Fruit fly (Drosophila melanogaster) whole organism, embryonic: ENCODE results near the gene CG33191.

ENCODE experiments used
- Atf3 ChIP-seq: fragments of 200-800 bp; sonication (Bioruptor generic); optimal IDR thresholded peaks from 3 replicates; lab custom pipeline; 2016; ENCODE audit warnings: missing biosample characterization, missing genetic modification characterization
- C15 ChIP-seq: fragments of 200-800 bp; sonication (Bioruptor generic); IDR thresholded peaks from 3 replicates; pipeline ENCODE4 v1.3.6; 2022; ENCODE audit warnings: missing biosample characterization, missing genetic modification characterization
- CG1233 ChIP-seq: fragments of 200-800 bp; sonication (Bioruptor generic); optimal IDR thresholded peaks from 4 replicates; lab custom pipeline; 2018; ENCODE audit warnings: missing biosample characterization, mild to moderate bottlenecking, missing genetic modification characterization
- CG12942 ChIP-seq: fragments of 200-800 bp; sonication (Bioruptor generic); optimal IDR thresholded peaks from 3 replicates; lab custom pipeline; 2016; ENCODE audit warnings: missing biosample characterization, missing genetic modification characterization
- CG13894 ChIP-seq: fragments of 200-800 bp; sonication (Bioruptor generic); optimal IDR thresholded peaks from 3 replicates; lab custom pipeline; 2018; ENCODE audit warnings: missing biosample characterization, mild to moderate bottlenecking, missing genetic modification characterization, moderate library complexity
- CG15073 ChIP-seq: fragments of 200-800 bp; sonication (Bioruptor generic); optimal IDR thresholded peaks from 2 replicates; lab custom pipeline; 2016; ENCODE audit warnings: missing biosample characterization, missing genetic modification characterization
- CG1529 ChIP-seq: fragments of 200-800 bp; sonication (Bioruptor generic); optimal IDR thresholded peaks from 3 replicates; lab custom pipeline; 2018; ENCODE audit warnings: missing biosample characterization, missing genetic modification characterization
- CG2712 ChIP-seq: fragments of 200-800 bp; optimal IDR thresholded peaks from 3 replicates; lab custom pipeline; 2019; ENCODE audit warnings: missing biosample characterization, mild to moderate bottlenecking, missing genetic modification characterization, moderate library complexity
- CG3163 ChIP-seq: fragments of 200-800 bp; sonication (Bioruptor generic); optimal IDR thresholded peaks from 3 replicates; lab custom pipeline; 2016; ENCODE audit warnings: missing biosample characterization, missing genetic modification characterization
- CG3281 ChIP-seq: fragments of 200-800 bp; sonication (Bioruptor generic); optimal IDR thresholded peaks from 3 replicates; lab custom pipeline; 2017; ENCODE audit warnings: missing biosample characterization, mild to moderate bottlenecking, missing genetic modification characterization
- CG33213 ChIP-seq: fragments of 200-800 bp; sonication (Bioruptor generic); optimal IDR thresholded peaks from 3 replicates; lab custom pipeline; 2016; ENCODE audit warnings: missing biosample characterization, missing genetic modification characterization
- CG34224 ChIP-seq: fragments of 200-800 bp; sonication (Bioruptor generic); IDR thresholded peaks from 3 replicates; pipeline ENCODE4 v1.3.6; 2022; ENCODE audit warnings: missing biosample characterization, missing genetic modification characterization; ENCODE audit not compliant: partially characterized antibody
- CG4360 ChIP-seq: fragments of 200-800 bp; sonication (Bioruptor generic); IDR thresholded peaks from 2 replicates; pipeline ENCODE4 v1.3.6; 2022; ENCODE audit warnings: missing biosample characterization, missing genetic modification characterization
- CG4404 ChIP-seq: fragments of 200-800 bp; sonication (Bioruptor generic); IDR thresholded peaks from 2 replicates; pipeline ENCODE4 v1.3.6; 2022; ENCODE audit warnings: missing biosample characterization, missing genetic modification characterization
- CG6272 ChIP-seq: fragments of 200-800 bp; sonication (Bioruptor generic); IDR thresholded peaks from 2 replicates; pipeline ENCODE4 v1.3.6; 2022; ENCODE audit warnings: missing biosample characterization, missing genetic modification characterization
- CHES-1-like ChIP-seq: fragments of 200-800 bp; sonication (Bioruptor generic); optimal IDR thresholded peaks from 2 replicates; lab custom pipeline; 2016; ENCODE audit warnings: missing biosample characterization, missing genetic modification characterization
- D ChIP-seq, 2 experiments: fragments of 200-800 bp in 1 of 2; fragments of >200 bp in 1 of 2; sonication (Bioruptor generic) in 1 of 2; optimal IDR thresholded peaks; 2 replicates in 1 of 2; 3 replicates in 1 of 2; lab custom pipeline; 2017; ENCODE audit warnings: mild to moderate bottlenecking in 1 of 2, missing biosample characterization in 1 of 2, missing genetic modification characterization in 1 of 2, missing genetic modification reagents in 1 of 2
- Dfd ChIP-seq, 2 experiments: fragments of >200 bp; optimal IDR thresholded peaks; 2 replicates each; lab custom pipeline; 2017; ENCODE audit warnings: missing biosample characterization in 2 of 2, missing genetic modification characterization in 2 of 2
- Drgx ChIP-seq: fragments of 200-800 bp; sonication (Bioruptor generic); IDR thresholded peaks from 2 replicates; pipeline ENCODE4 v1.3.6; 2022; ENCODE audit warnings: missing biosample characterization, missing genetic modification characterization
- Elba2 ChIP-seq: fragments of 200-800 bp; sonication (Bioruptor generic); optimal IDR thresholded peaks from 3 replicates; lab custom pipeline; 2016; ENCODE audit warnings: missing biosample characterization, missing genetic modification characterization
- H2.0 ChIP-seq: fragments of 200-800 bp; sonication (Bioruptor generic); IDR thresholded peaks from 2 replicates; pipeline ENCODE4 v1.3.6; 2022; ENCODE audit warnings: missing biosample characterization, missing genetic modification characterization
- Hmr ChIP-seq: fragments of 200-800 bp; sonication (Bioruptor generic); optimal IDR thresholded peaks from 3 replicates; lab custom pipeline; 2017; ENCODE audit warnings: mild to moderate bottlenecking, missing biosample characterization, missing genetic modification reagents, missing genetic modification characterization
- Lim3 ChIP-seq: fragments of 200-800 bp; sonication (Bioruptor generic); IDR thresholded peaks from 2 replicates; pipeline ENCODE4 v1.3.6; 2022; ENCODE audit warnings: missing biosample characterization, missing genetic modification characterization
- Med ChIP-seq: fragments of 200-800 bp; sonication (Bioruptor generic); peaks from one replicate; lab custom pipeline; 2016; ENCODE audit warnings: missing biosample characterization, missing genetic modification characterization, mild to moderate bottlenecking, inconsistent platforms, moderate library complexity
- Meics ChIP-seq: fragments of 200-800 bp; sonication (Bioruptor generic); optimal IDR thresholded peaks from 2 replicates; lab custom pipeline; 2017; ENCODE audit warnings: missing biosample characterization, mild to moderate bottlenecking, missing genetic modification characterization
- Myb ChIP-seq: fragments of 200-800 bp; sonication (Bioruptor generic); optimal IDR thresholded peaks from 2 replicates; lab custom pipeline; 2016; ENCODE audit warnings: missing biosample characterization, missing genetic modification characterization
- NK7.1 ChIP-seq: fragments of 200-800 bp; sonication (Bioruptor generic); optimal IDR thresholded peaks from 3 replicates; lab custom pipeline; 2016; ENCODE audit warnings: missing biosample characterization, missing genetic modification characterization
- NfI ChIP-seq: fragments of 200-800 bp; sonication (Bioruptor generic); optimal IDR thresholded peaks from 3 replicates; lab custom pipeline; 2018; ENCODE audit warnings: missing biosample characterization, mild to moderate bottlenecking, missing genetic modification characterization, moderate library complexity
- Opbp ChIP-seq: fragments of 200-800 bp; sonication (Bioruptor generic); IDR thresholded peaks from 3 replicates; pipeline ENCODE4 v1.3.6; 2022; ENCODE audit warnings: missing biosample characterization, missing genetic modification characterization; ENCODE audit not compliant: partially characterized antibody
- Sin3A ChIP-seq: fragments of >200 bp; optimal IDR thresholded peaks from 2 replicates; lab custom pipeline; 2018
- al ChIP-seq: fragments of 200-800 bp; sonication (Bioruptor generic); IDR thresholded peaks from 2 replicates; pipeline ENCODE4 v1.3.6; 2022; ENCODE audit warnings: missing biosample characterization, missing genetic modification characterization
- chm ChIP-seq: fragments of 200-800 bp; sonication (Bioruptor generic); IDR thresholded peaks from 2 replicates; pipeline ENCODE4 v1.3.6; 2022; ENCODE audit warnings: missing biosample characterization, missing genetic modification characterization
- cwo ChIP-seq: fragments of 200-800 bp; sonication (Bioruptor generic); optimal IDR thresholded peaks from 3 replicates; lab custom pipeline; 2017; ENCODE audit warnings: missing biosample characterization, missing genetic modification characterization, mild to moderate bottlenecking, moderate library complexity, missing genetic modification reagents
- dmrt99B ChIP-seq: fragments of 200-800 bp; sonication (Bioruptor generic); optimal IDR thresholded peaks from 2 replicates; lab custom pipeline; 2018; ENCODE audit warnings: missing biosample characterization, mild to moderate bottlenecking, missing genetic modification characterization, moderate library complexity
- fu2 ChIP-seq: fragments of 200-800 bp; sonication (Bioruptor generic); optimal IDR thresholded peaks from 2 replicates; lab custom pipeline; 2016; ENCODE audit warnings: missing biosample characterization, missing genetic modification characterization
- gcm ChIP-seq: fragments of 200-800 bp; sonication (Bioruptor generic); optimal IDR thresholded peaks from 2 replicates; lab custom pipeline; 2019; ENCODE audit warnings: missing biosample characterization, mild to moderate bottlenecking, missing genetic modification characterization, moderate library complexity
- gsb-n ChIP-seq: fragments of 200-800 bp; sonication (Bioruptor generic); optimal IDR thresholded peaks from 3 replicates; lab custom pipeline; 2018; ENCODE audit warnings: missing biosample characterization, mild to moderate bottlenecking, missing genetic modification characterization
- maf-S ChIP-seq: fragments of 200-800 bp; sonication (Bioruptor generic); optimal IDR thresholded peaks from 2 replicates; lab custom pipeline; 2016; ENCODE audit warnings: missing biosample characterization, missing genetic modification characterization
- nerfin-2 ChIP-seq: fragments of 200-800 bp; sonication (Bioruptor generic); IDR thresholded peaks from 2 replicates; pipeline ENCODE4 v1.3.6; 2022; ENCODE audit warnings: missing biosample characterization, missing genetic modification characterization; ENCODE audit not compliant: partially characterized antibody
- nom ChIP-seq: fragments of 200-800 bp; sonication (Bioruptor generic); optimal IDR thresholded peaks from 2 replicates; lab custom pipeline; 2017; ENCODE audit warnings: missing biosample characterization, missing genetic modification characterization, mild to moderate bottlenecking, moderate library complexity, missing genetic modification reagents
- onecut ChIP-seq: fragments of 200-800 bp; sonication (Bioruptor generic); IDR thresholded peaks from 2 replicates; pipeline ENCODE4 v1.3.6; 2022; ENCODE audit warnings: missing biosample characterization, missing genetic modification characterization
- p53 ChIP-seq: fragments of 200-800 bp; sonication (Bioruptor generic); optimal IDR thresholded peaks from 2 replicates; lab custom pipeline; 2016; ENCODE audit warnings: missing biosample characterization, missing genetic modification characterization
- pb ChIP-seq: fragments of 200-800 bp; sonication (Bioruptor generic); optimal IDR thresholded peaks from 3 replicates; lab custom pipeline; 2016; ENCODE audit warnings: missing biosample characterization, missing genetic modification characterization
- phol ChIP-seq: fragments of 200-800 bp; sonication (Bioruptor generic); optimal IDR thresholded peaks from 3 replicates; lab custom pipeline; 2018; ENCODE audit warnings: missing biosample characterization, mild to moderate bottlenecking, missing genetic modification characterization, moderate library complexity
- seq ChIP-seq: fragments of 200-800 bp; sonication (Bioruptor generic); IDR thresholded peaks from 2 replicates; pipeline ENCODE4 v1.3.6; 2022; ENCODE audit warnings: missing biosample characterization, missing genetic modification characterization
- sisA ChIP-seq: fragments of 200-800 bp; sonication (Bioruptor generic); IDR thresholded peaks from 2 replicates; pipeline ENCODE4 v1.3.6; 2022; ENCODE audit warnings: missing biosample characterization, missing genetic modification characterization
- stwl ChIP-seq: fragments of 200-800 bp; sonication (Bioruptor generic); optimal IDR thresholded peaks from 3 replicates; lab custom pipeline; 2018; ENCODE audit warnings: missing biosample characterization, mild to moderate bottlenecking, missing genetic modification characterization, moderate library complexity
- tna ChIP-seq: fragments of 200-800 bp; sonication (Bioruptor generic); IDR thresholded peaks from 2 replicates; pipeline ENCODE4 v1.3.6; 2022; ENCODE audit warnings: missing biosample characterization, missing genetic modification characterization; ENCODE audit not compliant: partially characterized antibody
- unc-4 ChIP-seq: fragments of 200-800 bp; sonication (Bioruptor generic); IDR thresholded peaks from 2 replicates; pipeline ENCODE4 v1.3.6; 2022; ENCODE audit warnings: missing biosample characterization, missing genetic modification characterization; ENCODE audit not compliant: partially characterized antibody
- zfh2 ChIP-seq: fragments of 200-800 bp; sonication (Bioruptor generic); optimal IDR thresholded peaks from 2 replicates; lab custom pipeline; 2016; ENCODE audit warnings: missing biosample characterization, missing genetic modification characterization

The CG33191 gene

DNA sequence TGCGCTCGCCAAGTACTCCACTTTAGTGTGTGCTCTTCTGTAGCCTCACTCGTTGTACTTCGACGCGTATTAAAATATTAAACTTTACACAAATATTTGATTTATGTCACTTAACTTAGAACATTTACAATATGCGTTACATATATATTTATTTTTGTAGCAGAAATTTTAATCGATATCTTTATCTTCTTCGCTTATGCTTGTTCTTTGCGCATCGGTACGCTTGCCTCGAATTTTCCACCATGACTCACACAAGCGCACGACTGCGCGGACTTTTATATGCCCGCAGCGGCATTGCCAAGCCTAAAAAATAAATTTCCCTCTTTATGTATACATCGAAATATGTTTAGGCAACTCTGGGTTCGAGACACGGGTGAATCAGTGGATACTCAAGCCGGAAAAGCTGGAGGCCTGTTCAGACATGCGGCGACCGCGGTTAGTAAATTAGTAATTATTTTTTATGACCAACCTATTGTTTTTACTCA lies 40.7 kb upstream of the CG33191 start, which contains the start of gene aqz (continued):
- TF ChIP-seq Opbp (peak; percentile 79), onecut (peak; percentile 98), phol (tag; lab: Kevin White, UChicago) (peak; percentile 64), CG4404 (GFP tag; lab: Robert Waterston, UW) (no peak), CG6272 (GFP tag; lab: Robert Waterston, UW) (peak; percentile 39; the same call in 1 of the 2 replicates), CG1529 (GFP tag; lab: Kevin White, UChicago) (peak; percentile 50), chm (GFP tag; lab: Robert Waterston, UW) (peak; percentile 95), al (GFP tag; lab: Robert Waterston, UW) (0 out of 2 replicates have a peak, but pooled peaks have one; percentile 25), Lim3 (no peak), CG3163 (GFP tag; lab: Kevin White, UChicago) (peak; percentile 69), pb (peak; percentile 59), nom (GFP tag; lab: Kevin White, UChicago) (peak; percentile 63), Meics (GFP tag; lab: Kevin White, UChicago) (peak; percentile 33), gsb-n (peak; percentile 59), Myb (GFP tag; lab: Kevin White, UChicago) (peak; percentile 92), D (optimal IDR thresholded peaks at IDR 0.05; lab: Kevin White, UChicago) (no peak), D (GFP tag; optimal IDR thresholded peaks at IDR 0.05; lab: Kevin White, UChicago) (peak; percentile 4), sisA (GFP tag; lab: Robert Waterston, UW) (peak; percentile 52), maf-S (peak; percentile 74), gcm (GFP tag; lab: Kevin White, UChicago) (peak; percentile 42), CG13894 (peak; percentile 85), Hmr (GFP tag; lab: Kevin White, UChicago) (peak; percentile 85), zfh2 (GFP tag; lab: Kevin White, UChicago) (peak; percentile 58), C15 (GFP tag; lab: Robert Waterston, UW) (0 out of 3 replicates have a peak, but pooled peaks have one; percentile 34), fu2 (GFP tag; lab: Kevin White, UChicago) (peak; percentile 58), seq (GFP tag; lab: Robert Waterston, UW) (peak; percentile 54; the same call in 1 of the 2 replicates), CG4360 (GFP tag; lab: Robert Waterston, UW) (peak; percentile 50), unc-4 (GFP tag; lab: Robert Waterston, UW) (peak; percentile 57), Med (GFP tag; lab: Kevin White, UChicago) (peak; percentile 96), CG1233 (GFP tag; lab: Kevin White, UChicago) (peak; percentile 68), CG34224 (GFP tag; lab: Robert Waterston, UW) (peak; percentile 17; the same call in 1 of the 3 replicates), Sin3A (lab: Kevin White, UChicago) (peak; percentile 48), stwl (tag; lab: Kevin White, UChicago) (peak; percentile 84), tna (GFP tag; lab: Robert Waterston, UW) (peak; percentile 36; the same call in 1 of the 2 replicates), NK7.1 (peak; percentile 21), CG33213 (GFP tag; lab: Kevin White, UChicago) (peak; percentile 92), CG3281 (GFP tag; lab: Kevin White, UChicago) (peak; percentile 40), Dfd (GFP tag; optimal IDR thresholded peaks at IDR 0.05; lab: Kevin White, UChicago) (no peak), CHES-1-like (GFP tag; lab: Kevin White, UChicago) (peak; percentile 73), CG15073 (no peak), nerfin-2 (GFP tag; lab: Robert Waterston, UW) (peak; percentile 43; the same call in 1 of the 2 replicates), H2.0 (GFP tag; lab: Robert Waterston, UW) (no peak), dmrt99B (tag; lab: Kevin White, UChicago) (no peak), NfI (peak; percentile 64), Elba2 (GFP tag; lab: Kevin White, UChicago) (peak; percentile 31), Drgx (peak; percentile 57), CG12942 (GFP tag; lab: Kevin White, UChicago) (peak; percentile 28), cwo (GFP tag; lab: Kevin White, UChicago) (peak; percentile 64), CG2712 (tag; lab: Kevin White, UChicago) (peak; percentile 67), Atf3 (peak; percentile 78), p53 (peak; percentile 41)
